Fruit fly (Drosophila melanogaster) whole organism, adult: Measurements from ENCODE around the gene ps.

Experiments used
- CG11617 ChIP-seq: fragments of 200-800 bp; sonication (Bioruptor generic); optimal IDR thresholded peaks from 2 replicates; lab custom pipeline; 2017; ENCODE audit warnings: mild to moderate bottlenecking, missing biosample characterization, missing genetic modification reagents, missing genetic modification characterization
- CG12768 ChIP-seq: fragments of 200-800 bp; sonication (Bioruptor generic); optimal IDR thresholded peaks from 2 replicates; lab custom pipeline; 2017; ENCODE audit warnings: missing biosample characterization, missing genetic modification characterization, mild to moderate bottlenecking, moderate library complexity, missing genetic modification reagents
- CG14711 ChIP-seq: fragments of 200-800 bp; sonication (Bioruptor generic); optimal IDR thresholded peaks from 2 replicates; lab custom pipeline; 2018; ENCODE audit warnings: missing biosample characterization, mild to moderate bottlenecking, missing genetic modification characterization, moderate library complexity
- CG1620 ChIP-seq: fragments of 200-800 bp; sonication (Bioruptor generic); optimal IDR thresholded peaks from 2 replicates; lab custom pipeline; 2016; ENCODE audit warnings: missing biosample characterization, missing genetic modification characterization
- CG33017 ChIP-seq: fragments of 200-800 bp; sonication (Bioruptor generic); optimal IDR thresholded peaks from 2 replicates; lab custom pipeline; 2018; ENCODE audit warnings: missing biosample characterization, mild to moderate bottlenecking, missing genetic modification characterization, moderate library complexity
- CG5204 ChIP-seq: fragments of 200-800 bp; sonication (Bioruptor generic); optimal IDR thresholded peaks from 2 replicates; lab custom pipeline; 2016; ENCODE audit warnings: missing biosample characterization, missing genetic modification characterization
- CG7045 ChIP-seq: fragments of 200-800 bp; sonication (Bioruptor generic); optimal IDR thresholded peaks from 2 replicates; lab custom pipeline; 2017; ENCODE audit warnings: missing biosample characterization, mild to moderate bottlenecking, missing genetic modification characterization
- CG7101 ChIP-seq: fragments of 200-800 bp; sonication (Bioruptor generic); optimal IDR thresholded peaks from 2 replicates; lab custom pipeline; 2018; ENCODE audit warnings: missing biosample characterization, mild to moderate bottlenecking, missing genetic modification characterization, moderate library complexity
- Clk ChIP-seq: fragments of 200-800 bp; sonication (Bioruptor generic); optimal IDR thresholded peaks from 2 replicates; lab custom pipeline; 2017; ENCODE audit warnings: missing biosample characterization, missing genetic modification characterization
- Crg-1 ChIP-seq: fragments of 200-800 bp; sonication (Bioruptor generic); optimal IDR thresholded peaks from 2 replicates; lab custom pipeline; 2016; ENCODE audit warnings: missing biosample characterization, missing genetic modification characterization
- Hr96 ChIP-seq: fragments of 200-800 bp; sonication (Bioruptor generic); optimal IDR thresholded peaks from 2 replicates; lab custom pipeline; 2016; ENCODE audit warnings: missing biosample characterization, missing genetic modification characterization
- Mnt ChIP-seq: fragments of 200-800 bp; sonication (Bioruptor generic); optimal IDR thresholded peaks from 2 replicates; lab custom pipeline; 2016; ENCODE audit warnings: missing biosample characterization, mild to moderate bottlenecking, missing genetic modification characterization
- bab1 ChIP-seq: fragments of 200-800 bp; sonication (Bioruptor generic); optimal IDR thresholded peaks from 3 replicates; lab custom pipeline; 2019; ENCODE audit warnings: missing biosample characterization, mild to moderate bottlenecking, missing genetic modification characterization, moderate library complexity
- cic ChIP-seq: fragments of 200-800 bp; sonication (Bioruptor generic); optimal IDR thresholded peaks from 2 replicates; lab custom pipeline; 2017; ENCODE audit warnings: missing biosample characterization, mild to moderate bottlenecking, missing genetic modification characterization, moderate library complexity
- cnc ChIP-seq, 2 experiments: fragments of >200 bp; optimal IDR thresholded peaks; 2 replicates each; lab custom pipeline; 2017
- kay ChIP-seq: fragments of 200-800 bp; sonication (Bioruptor generic); peaks from one replicate; lab custom pipeline; 2016; ENCODE audit warnings: missing biosample characterization, missing genetic modification characterization, borderline replicate concordance
- ovo ChIP-seq: fragments of 200-800 bp; sonication (Bioruptor generic); optimal IDR thresholded peaks from 2 replicates; lab custom pipeline; 2016; ENCODE audit warnings: missing biosample characterization, missing genetic modification characterization
- pad ChIP-seq: fragments of 200-800 bp; sonication (Bioruptor generic); optimal IDR thresholded peaks from 3 replicates; lab custom pipeline; 2017; ENCODE audit warnings: missing biosample characterization, missing genetic modification characterization, mild to moderate bottlenecking, moderate library complexity, missing genetic modification reagents
- tj ChIP-seq: fragments of 200-800 bp; sonication (Bioruptor generic); optimal IDR thresholded peaks from 3 replicates; lab custom pipeline; 2017; ENCODE audit warnings: missing biosample characterization, mild to moderate bottlenecking, missing genetic modification characterization, moderate library complexity
- toe ChIP-seq: fragments of 200-800 bp; sonication (Bioruptor generic); optimal IDR thresholded peaks from 2 replicates; lab custom pipeline; 2016; ENCODE audit warnings: missing biosample characterization, missing genetic modification characterization

The ps gene

DNA sequence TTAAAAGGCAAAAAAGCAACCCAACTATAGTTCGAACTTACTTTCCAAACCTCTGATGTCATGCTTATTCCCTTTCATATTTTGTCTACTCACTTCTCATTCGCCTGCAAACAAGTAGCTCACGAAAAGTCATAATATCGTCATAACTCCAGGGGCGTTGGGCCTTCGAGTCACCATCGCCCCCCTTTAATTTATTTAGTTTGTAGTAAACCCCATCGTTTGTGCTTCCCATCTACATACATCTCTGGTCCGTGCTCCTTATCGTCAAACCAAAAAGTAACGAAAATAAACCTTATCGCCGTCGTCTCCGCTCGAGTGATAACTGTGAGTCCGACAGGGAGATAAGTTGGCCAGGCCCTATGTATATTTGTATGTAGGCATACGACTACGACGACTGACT lies 11.2 kb downstream of the ps start:
- peak; percentile 82 for TF ChIP-seq Clk
- peak; percentile 69 for TF ChIP-seq Mnt (GFP tag; lab: Kevin White, UChicago)
- TF ChIP-seq CG7045 = peak; percentile 82
- peak; percentile 98 for TF ChIP-seq kay (GFP tag; lab: Kevin White, UChicago)
- peak; percentile 92 for TF ChIP-seq cic
- peak; percentile 85 for TF ChIP-seq CG7101
- TF ChIP-seq tj = peak; percentile 27
- peak; percentile 43 for TF ChIP-seq CG11617 (GFP tag; lab: Kevin White, UChicago)
- no peak for TF ChIP-seq CG5204 (GFP tag; lab: Kevin White, UChicago)
- TF ChIP-seq ovo (GFP tag; lab: Kevin White, UChicago) = no peak
- no peak for TF ChIP-seq bab1 (GFP tag; lab: Kevin White, UChicago)
- TF ChIP-seq Hr96 (GFP tag; lab: Kevin White, UChicago) = peak; percentile 78
- no peak for TF ChIP-seq toe (GFP tag; lab: Kevin White, UChicago)
- peak; percentile 48 for TF ChIP-seq pad (GFP tag; lab: Kevin White, UChicago)
- TF ChIP-seq CG1620 (GFP tag; lab: Kevin White, UChicago) = no peak
- no peak for TF ChIP-seq cnc (optimal IDR thresholded peaks at IDR 0.05; lab: Kevin White, UChicago)
- no peak for TF ChIP-seq Crg-1 (GFP tag; lab: Kevin White, UChicago)
- TF ChIP-seq CG33017 (tag; lab: Kevin White, UChicago) = peak; percentile 85
- TF ChIP-seq CG12768 (GFP tag; lab: Kevin White, UChicago) = peak; percentile 80
- peak; percentile 62 for TF ChIP-seq CG14711 (tag; lab: Kevin White, UChicago)

DNA sequence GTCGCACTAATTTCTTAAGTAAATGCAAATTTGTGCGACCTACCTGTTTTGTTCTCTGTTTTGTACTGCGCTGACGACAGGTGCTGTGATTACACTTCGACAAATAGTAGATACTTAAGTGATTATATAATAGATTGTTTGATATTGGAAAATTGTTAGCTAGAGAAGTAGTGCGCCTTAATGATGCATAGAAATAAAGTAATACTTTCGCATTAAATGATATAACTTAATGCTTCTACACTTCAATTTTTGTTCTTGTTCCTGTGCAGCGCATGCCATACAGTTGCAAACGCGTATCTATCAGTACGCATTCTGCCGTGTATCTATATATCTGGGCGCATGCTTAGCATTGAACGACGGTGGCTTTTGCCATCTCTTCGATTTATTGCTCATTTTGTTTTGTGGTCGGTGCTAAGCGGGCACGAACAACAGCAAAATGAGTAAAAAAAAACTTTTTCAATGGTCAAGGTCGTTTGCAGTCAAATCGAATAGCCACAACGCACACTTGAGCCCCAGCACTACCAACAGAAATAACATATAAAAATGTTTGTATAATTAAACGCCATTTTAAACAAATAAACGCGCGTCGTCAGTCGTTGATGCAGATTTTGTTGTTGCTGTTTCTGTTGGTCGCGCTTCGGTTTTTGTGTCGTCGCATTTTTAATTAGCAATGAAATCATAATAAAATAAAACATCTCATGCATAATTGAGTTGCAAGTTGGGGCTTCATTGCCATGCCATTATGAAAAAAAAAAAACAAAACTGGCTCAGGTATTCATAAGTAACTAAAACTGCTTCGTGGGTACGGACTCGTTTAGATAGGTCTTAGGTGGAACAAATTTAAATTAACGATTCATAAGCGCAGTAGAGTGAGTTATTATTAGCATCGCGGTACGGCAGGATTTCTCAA lies 12.9 kb downstream of the ps start:
- TF ChIP-seq bab1 (GFP tag; lab: Kevin White, UChicago) (no peak), CG7045 (peak; percentile 69), Mnt (GFP tag; lab: Kevin White, UChicago) (peak; percentile 5), kay (GFP tag; lab: Kevin White, UChicago) (peak; percentile 75), Clk (no peak), CG14711 (tag; lab: Kevin White, UChicago) (peak; percentile 14), CG11617 (GFP tag; lab: Kevin White, UChicago) (no peak), CG5204 (GFP tag; lab: Kevin White, UChicago) (no peak), cic (peak; percentile 16), CG7101 (peak; percentile 32), ovo (GFP tag; lab: Kevin White, UChicago) (no peak), CG33017 (tag; lab: Kevin White, UChicago) (peak; percentile 45)

DNA sequence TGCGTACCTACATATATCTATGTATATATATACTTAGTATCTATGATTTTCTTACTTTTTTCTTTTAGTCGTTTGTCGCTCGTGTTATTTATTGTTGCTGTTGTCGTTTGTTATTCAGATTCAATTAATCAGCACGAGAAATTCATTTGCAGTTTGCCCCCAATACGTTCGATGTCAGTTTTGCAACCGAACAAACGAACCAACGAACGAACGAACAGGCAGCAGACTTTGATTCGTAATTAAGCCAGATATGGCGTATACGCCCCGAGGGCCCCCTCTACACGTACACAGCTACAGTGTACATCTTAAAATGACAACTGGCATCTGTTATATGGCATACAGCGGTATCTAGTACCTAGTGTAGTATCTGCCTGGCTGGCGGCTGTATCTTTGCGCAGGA lies 15.5 kb downstream of the ps start:
- TF ChIP-seq CG11617 (GFP tag; lab: Kevin White, UChicago) (no peak), kay (GFP tag; lab: Kevin White, UChicago) (no peak), CG7045 (no peak), CG12768 (GFP tag; lab: Kevin White, UChicago) (peak; percentile 72)

DNA sequence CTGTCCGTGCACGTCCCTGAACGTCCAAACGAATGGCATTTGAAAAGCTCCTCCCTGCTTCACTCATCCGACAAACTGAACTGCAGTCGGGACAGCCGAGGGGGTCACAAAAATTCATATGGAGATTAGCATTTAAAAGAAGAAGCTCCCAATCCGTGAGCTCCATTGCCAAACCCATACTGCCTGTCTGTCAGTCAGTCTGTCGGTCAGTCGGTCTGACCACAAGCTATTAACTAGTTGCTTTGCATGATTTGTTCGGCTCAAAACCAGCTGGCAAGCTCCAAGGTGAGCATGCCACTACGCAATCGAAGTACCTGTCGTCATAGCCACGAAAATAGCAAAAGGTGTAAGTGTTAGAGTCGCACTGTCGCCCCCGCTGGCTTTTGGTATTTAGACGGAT lies 16.0 kb downstream of the ps start:
- TF ChIP-seq Hr96 (GFP tag; lab: Kevin White, UChicago) (no peak), cnc (optimal IDR thresholded peaks at IDR 0.05; lab: Kevin White, UChicago) (no peak), CG7045 (no peak), tj (no peak), CG1620 (GFP tag; lab: Kevin White, UChicago) (no peak), kay (GFP tag; lab: Kevin White, UChicago) (no peak)

DNA sequence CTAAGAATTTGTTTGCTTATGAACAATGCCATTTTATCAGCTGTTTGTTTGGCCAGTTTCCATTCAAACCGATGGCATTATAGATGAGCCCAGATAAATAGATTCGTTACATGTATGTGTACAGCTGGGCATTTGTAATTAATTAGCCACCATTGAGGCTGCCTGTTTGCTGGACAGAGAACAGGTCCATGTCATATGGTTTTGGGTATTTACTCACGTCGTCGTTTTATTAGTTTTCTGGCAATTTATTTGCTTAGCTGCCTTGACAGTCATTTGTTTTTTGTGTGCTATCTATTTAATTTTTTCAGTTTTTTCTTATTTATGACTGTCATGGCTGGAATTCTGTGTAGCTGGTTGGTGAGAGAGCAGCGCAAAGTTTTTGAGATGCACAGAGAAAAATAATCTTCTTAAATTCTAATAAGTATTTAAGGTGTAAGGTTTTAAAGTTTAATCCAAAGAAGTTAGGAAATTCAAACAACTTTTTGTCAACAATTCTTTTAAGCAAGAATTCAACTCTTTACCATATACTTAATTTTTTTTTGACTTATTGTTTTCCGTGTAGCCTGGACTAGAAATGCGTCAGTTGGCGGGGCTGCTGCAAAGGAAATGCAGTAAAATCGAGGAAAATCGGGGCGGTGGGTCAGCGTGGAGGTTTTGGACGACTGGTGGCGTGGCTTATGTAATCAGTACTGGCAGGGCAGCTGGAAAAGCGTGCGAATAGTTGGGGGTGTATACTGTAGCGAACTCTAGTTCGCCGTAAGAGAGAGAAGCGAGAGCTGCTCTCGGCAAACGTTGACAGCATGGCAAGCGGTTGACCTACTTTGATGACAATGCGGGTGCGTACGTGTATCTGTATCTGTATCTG lies 17.0 kb downstream of the ps start:
- TF ChIP-seq cnc (optimal IDR thresholded peaks at IDR 0.05; lab: Kevin White, UChicago) = no peak
- TF ChIP-seq ovo (GFP tag; lab: Kevin White, UChicago) = peak; percentile 0
- TF ChIP-seq CG7101 = peak; percentile 87
- TF ChIP-seq Crg-1 (GFP tag; lab: Kevin White, UChicago) = peak; percentile 19
- peak; percentile 91 for TF ChIP-seq CG12768 (GFP tag; lab: Kevin White, UChicago)
- TF ChIP-seq CG5204 (GFP tag; lab: Kevin White, UChicago) = no peak
- no peak for TF ChIP-seq bab1 (GFP tag; lab: Kevin White, UChicago)
- peak; percentile 79 for TF ChIP-seq CG14711 (tag; lab: Kevin White, UChicago)
- TF ChIP-seq toe (GFP tag; lab: Kevin White, UChicago) = no peak
- peak; percentile 77 for TF ChIP-seq CG11617 (GFP tag; lab: Kevin White, UChicago)
- TF ChIP-seq pad (GFP tag; lab: Kevin White, UChicago) = peak; percentile 40
- peak; percentile 63 for TF ChIP-seq kay (GFP tag; lab: Kevin White, UChicago)
- TF ChIP-seq cic = peak; percentile 23
- TF ChIP-seq Hr96 (GFP tag; lab: Kevin White, UChicago) = no peak
- TF ChIP-seq CG33017 (tag; lab: Kevin White, UChicago) = peak; percentile 93
- peak; percentile 75 for TF ChIP-seq Clk
- TF ChIP-seq CG1620 (GFP tag; lab: Kevin White, UChicago) = peak; percentile 13
- TF ChIP-seq Mnt (GFP tag; lab: Kevin White, UChicago) = peak; percentile 34
- TF ChIP-seq CG7045 = peak; percentile 94
- peak; percentile 49 for TF ChIP-seq tj
